In genomic region chr2L:14745068-14745467, dm6 we compare ENCODE assay signal across 3 fruit fly cellular contexts.
TF ChIP-seq lines count a peak whose summit lies in the region.

Gene CG42587, minus strand, starts transcription at chr2L:14745210.

- no peak for TF ChIP-seq CTCF in whole organism, embryonic (GFP tag; optimal IDR thresholded peaks at IDR 0.05; lab: Kevin White, UChicago)

TF ChIP-seq in whole organism, embryonic, 481 proteins besides CTCF, POLR2A, EP300 and RAD21 (continues in another document):
- TF ChIP-seq fd3F (GFP tag; optimal IDR thresholded peaks at IDR 0.05; lab: Kevin White, UChicago) (no peak), Deaf1 (tag; optimal IDR thresholded peaks at IDR 0.05; lab: Kevin White, UChicago) (no peak), Drgx (GFP tag; IDR thresholded peaks at IDR 0.05; lab: Robert Waterston, UW) (no peak), tgo (GFP tag; IDR thresholded peaks at IDR 0.05; lab: Robert Waterston, UW) (peak; percentile 31; the same call in 2 of the 3 replicates), eyg (GFP tag; optimal IDR thresholded peaks at IDR 0.05; lab: Kevin White, UChicago) (no peak), chinmo (GFP tag; IDR thresholded peaks at IDR 0.05; lab: Robert Waterston, UW; ENCODE audit: partially characterized antibody) (no peak), Oli (tag; optimal IDR thresholded peaks at IDR 0.05; lab: Kevin White, UChicago) (peak; percentile 4), dmrt99B (tag; optimal IDR thresholded peaks at IDR 0.05; lab: Kevin White, UChicago) (peak; percentile 11), MBD-R2 (GFP tag; IDR thresholded peaks at IDR 0.05; lab: Robert Waterston, UW) (no peak), p53 (GFP tag; optimal IDR thresholded peaks at IDR 0.05; lab: Kevin White, UChicago) (no peak), CG34376 (GFP tag; optimal IDR thresholded peaks at IDR 0.05; lab: Kevin White, UChicago) (peak; percentile 63), sug (tag; optimal IDR thresholded peaks at IDR 0.05; lab: Kevin White, UChicago) (peak; percentile 50), CG2120 (GFP tag; optimal IDR thresholded peaks at IDR 0.05; lab: Kevin White, UChicago) (peak; percentile 29), Six4 (GFP tag; optimal IDR thresholded peaks at IDR 0.05; lab: Kevin White, UChicago) (no peak), CG14441 (GFP tag; IDR thresholded peaks at IDR 0.05; lab: Robert Waterston, UW) (0 out of 2 replicates have a peak, but pooled peaks have one; percentile 36), Rfx (GFP tag; IDR thresholded peaks at IDR 0.05; lab: Robert Waterston, UW) (peak; percentile 22; the same call in 1 of the 2 replicates), Hr51 (GFP tag; optimal IDR thresholded peaks at IDR 0.05; lab: Kevin White, UChicago) (peak in 1 of 2 experiments; percentile 21), CG12769 (tag; optimal IDR thresholded peaks at IDR 0.05; lab: Kevin White, UChicago) (peak; percentile 5), Dp (GFP tag; optimal IDR thresholded peaks at IDR 0.05; lab: Kevin White, UChicago) (no peak), mirr (GFP tag; optimal IDR thresholded peaks at IDR 0.05; lab: Kevin White, UChicago) (no peak), D19A (tag; optimal IDR thresholded peaks at IDR 0.05; lab: Kevin White, UChicago) (no peak), Sox102F (GFP tag; optimal IDR thresholded peaks at IDR 0.05; lab: Kevin White, UChicago) (peak; percentile 13), CG11560 (tag; IDR thresholded peaks at IDR 0.05; lab: Robert Waterston, UW) (no peak), gem (tag; optimal IDR thresholded peaks at IDR 0.05; lab: Kevin White, UChicago) (peak; percentile 23), Ptx1 (GFP tag; IDR thresholded peaks at IDR 0.05; lab: Robert Waterston, UW) (0 out of 2 replicates have a peak, but pooled peaks have one; percentile 16), Meics (GFP tag; optimal IDR thresholded peaks at IDR 0.05; lab: Kevin White, UChicago) (peak; percentile 6), CG8089 (GFP tag; optimal IDR thresholded peaks at IDR 0.05; lab: Kevin White, UChicago) (no peak), crc (GFP tag; optimal IDR thresholded peaks at IDR 0.05; lab: Kevin White, UChicago) (no peak), Taf1 (GFP tag; IDR thresholded peaks at IDR 0.05; lab: Robert Waterston, UW) (no peak), CG17328 (GFP tag; IDR thresholded peaks at IDR 0.05; lab: Robert Waterston, UW) (no peak)

TF ChIP-seq in whole organism, prepupa, 60 proteins besides CTCF, POLR2A, EP300 and RAD21:
- peak; percentile 70 for TF ChIP-seq svp (GFP tag; lab: Kevin White, UChicago)
- no peak for TF ChIP-seq Gug (GFP tag; IDR thresholded peaks at IDR 0.05; lab: Robert Waterston, UW)
TF ChIP-seq in whole organism, prepupa: peak in this region for 1.

TF ChIP-seq in whole organism, wandering third instar larva, 38 proteins besides CTCF, POLR2A, EP300 and RAD21:
- TF ChIP-seq fru (GFP tag; optimal IDR thresholded peaks at IDR 0.05; lab: Kevin White, UChicago): peak; percentile 21
- TF ChIP-seq CG9705 (GFP tag; optimal IDR thresholded peaks at IDR 0.05; lab: Kevin White, UChicago): no peak
- peak; percentile 20 for TF ChIP-seq OdsH (GFP tag; optimal IDR thresholded peaks at IDR 0.05; lab: Kevin White, UChicago)
- no peak for TF ChIP-seq Rel (GFP tag; optimal IDR thresholded peaks at IDR 0.05; lab: Kevin White, UChicago)
- TF ChIP-seq Rel (tag; optimal IDR thresholded peaks at IDR 0.05; lab: Kevin White, UChicago): peak; percentile 64
- TF ChIP-seq psq (GFP tag; optimal IDR thresholded peaks at IDR 0.05; lab: Kevin White, UChicago): peak; percentile 1
- TF ChIP-seq rgr (GFP tag; optimal IDR thresholded peaks at IDR 0.05; lab: Kevin White, UChicago): peak; percentile 47
- TF ChIP-seq dl (GFP tag; optimal IDR thresholded peaks at IDR 0.05; lab: Kevin White, UChicago; ENCODE audit: insufficient read depth in 1 of 2, partially characterized antibody in 2 of 2): no peak
- peak; percentile 25 for TF ChIP-seq h (GFP tag; optimal IDR thresholded peaks at IDR 0.05; lab: Kevin White, UChicago)
- peak; percentile 29 for TF ChIP-seq ey (GFP tag; optimal IDR thresholded peaks at IDR 0.05; lab: Kevin White, UChicago)
- peak; percentile 9 for TF ChIP-seq Hnf4 (GFP tag; optimal IDR thresholded peaks at IDR 0.05; lab: Kevin White, UChicago)
- TF ChIP-seq pan (optimal IDR thresholded peaks at IDR 0.05; lab: Kevin White, UChicago): no peak

Comparison
In these comparisons a context has a peak if more than half of its experiments do, and no peak if none do; other contexts are left out.
1. Of the 7 proteins assayed by ChIP-seq in both whole organism, embryonic and whole organism, prepupa: peak only in whole organism, embryonic: Sox102F; only in whole organism, prepupa: none; in both: none; in neither: 6.